Fruit fly (Drosophila melanogaster) whole organism, embryonic: ENCODE measurements around the gene CG8034.

Experiments
- Adf1 ChIP-seq: fragments of 200-800 bp; sonication (Bioruptor generic); IDR thresholded peaks from 2 replicates; pipeline ENCODE4 v1.3.6; 2022; ENCODE audit warnings: missing biosample characterization, missing genetic modification characterization
- CG12104 ChIP-seq: fragments of 200-800 bp; sonication (Bioruptor generic); optimal IDR thresholded peaks from 3 replicates; lab custom pipeline; 2016; ENCODE audit warnings: missing biosample characterization, missing genetic modification characterization
- CG17612 ChIP-seq: fragments of 200-800 bp; sonication (Bioruptor generic); IDR thresholded peaks from 2 replicates; pipeline ENCODE4 v1.3.6; 2022; ENCODE audit warnings: missing biosample characterization, missing genetic modification characterization
- CG3281 ChIP-seq: fragments of 200-800 bp; sonication (Bioruptor generic); optimal IDR thresholded peaks from 3 replicates; lab custom pipeline; 2017; ENCODE audit warnings: missing biosample characterization, mild to moderate bottlenecking, missing genetic modification characterization
- CG42726 ChIP-seq: fragments of 200-800 bp; sonication (Bioruptor generic); IDR thresholded peaks from 2 replicates; pipeline ENCODE4 v1.3.6; 2022; ENCODE audit warnings: missing biosample characterization, missing genetic modification characterization; ENCODE audit not compliant: partially characterized antibody
- CG4360 ChIP-seq: fragments of 200-800 bp; sonication (Bioruptor generic); IDR thresholded peaks from 2 replicates; pipeline ENCODE4 v1.3.6; 2022; ENCODE audit warnings: missing biosample characterization, missing genetic modification characterization
- CG6854 ChIP-seq: fragments of 200-800 bp; sonication (Bioruptor generic); optimal IDR thresholded peaks from 3 replicates; lab custom pipeline; 2017; ENCODE audit warnings: missing biosample characterization, mild to moderate bottlenecking, missing genetic modification characterization
- CG7786 ChIP-seq: fragments of 200-800 bp; sonication (Bioruptor generic); optimal IDR thresholded peaks from 2 replicates; lab custom pipeline; 2016; ENCODE audit warnings: missing biosample characterization, missing genetic modification characterization
- CG8290 ChIP-seq, 3 experiments: fragments of 200-800 bp; sonication (Bioruptor generic); optimal IDR thresholded peaks; 2 replicates each; lab custom pipeline; 2016 to 2019; ENCODE audit warnings: missing biosample characterization in 3 of 3, missing genetic modification characterization in 3 of 3, mild to moderate bottlenecking in 2 of 3, moderate library complexity in 1 of 3
- CG8924 ChIP-seq: fragments of 200-800 bp; optimal IDR thresholded peaks from 3 replicates; lab custom pipeline; 2019; ENCODE audit warnings: missing biosample characterization, mild to moderate bottlenecking, missing genetic modification characterization, moderate library complexity
- Deaf1 ChIP-seq: fragments of 200-800 bp; optimal IDR thresholded peaks from 3 replicates; lab custom pipeline; 2019; ENCODE audit warnings: missing biosample characterization, mild to moderate bottlenecking, missing genetic modification characterization, moderate library complexity
- Dip3 ChIP-seq: fragments of 200-800 bp; sonication (Bioruptor generic); optimal IDR thresholded peaks from 3 replicates; lab custom pipeline; 2016; ENCODE audit warnings: missing biosample characterization, missing genetic modification characterization
- Elba2 ChIP-seq: fragments of 200-800 bp; sonication (Bioruptor generic); optimal IDR thresholded peaks from 3 replicates; lab custom pipeline; 2016; ENCODE audit warnings: missing biosample characterization, missing genetic modification characterization
- Hr78 ChIP-seq, 2 experiments: fragments of 200-800 bp in 1 of 2; fragments of >200 bp in 1 of 2; sonication (Bioruptor generic) in 1 of 2; optimal IDR thresholded peaks; 2 replicates each; lab custom pipeline; 2017 to 2019; ENCODE audit warnings: missing biosample characterization in 2 of 2, missing genetic modification characterization in 2 of 2, mild to moderate bottlenecking in 1 of 2, moderate library complexity in 1 of 2
- Mad ChIP-seq: fragments of 200-800 bp; sonication (Bioruptor generic); optimal IDR thresholded peaks from 2 replicates; lab custom pipeline; 2016; ENCODE audit warnings: missing biosample characterization, missing genetic modification characterization
- Meics ChIP-seq: fragments of 200-800 bp; sonication (Bioruptor generic); optimal IDR thresholded peaks from 2 replicates; lab custom pipeline; 2017; ENCODE audit warnings: missing biosample characterization, mild to moderate bottlenecking, missing genetic modification characterization
- Oaz ChIP-seq: fragments of 200-800 bp; sonication (Bioruptor generic); IDR thresholded peaks from 2 replicates; pipeline ENCODE4 v1.3.6; 2022; ENCODE audit warnings: missing biosample characterization, missing genetic modification characterization
- Pdp1 ChIP-seq, 2 experiments: fragments of 200-800 bp; sonication (Bioruptor generic); optimal IDR thresholded peaks; 3 replicates each; lab custom pipeline; 2016; ENCODE audit warnings: missing biosample characterization in 2 of 2, missing genetic modification characterization in 2 of 2, mild to moderate bottlenecking in 1 of 2, moderate library complexity in 1 of 2
- Trl ChIP-seq, 3 experiments: fragments of >200 bp in 2 of 3; fragments of 200-800 bp in 1 of 3; sonication (Bioruptor generic) in 1 of 3; optimal IDR thresholded peaks; 2 replicates in 1 of 3; 3 replicates in 2 of 3; lab custom pipeline; 2016 to 2017; ENCODE audit warnings: missing biosample characterization in 1 of 3, missing genetic modification characterization in 1 of 3
- chinmo ChIP-seq: fragments of 200-800 bp; sonication (Bioruptor generic); IDR thresholded peaks from 4 replicates; pipeline ENCODE4 v1.3.6; 2022; ENCODE audit warnings: missing biosample characterization, missing genetic modification characterization; ENCODE audit not compliant: partially characterized antibody
- crol ChIP-seq: fragments of 200-800 bp; sonication (Bioruptor generic); IDR thresholded peaks from 2 replicates; pipeline ENCODE4 v1.3.6; 2022; ENCODE audit warnings: missing biosample characterization, missing genetic modification characterization
- disco-r ChIP-seq: fragments of 200-800 bp; sonication (Bioruptor generic); optimal IDR thresholded peaks from 2 replicates; lab custom pipeline; 2016; ENCODE audit warnings: missing biosample characterization, missing genetic modification characterization
- dysf ChIP-seq: fragments of 200-800 bp; sonication (Bioruptor generic); IDR thresholded peaks from 3 replicates; pipeline ENCODE4 v1.3.6; 2022; ENCODE audit warnings: missing biosample characterization, missing genetic modification characterization
- ewg ChIP-seq: fragments of 200-800 bp; sonication (Bioruptor generic); optimal IDR thresholded peaks from 3 replicates; lab custom pipeline; 2017; ENCODE audit warnings: mild to moderate bottlenecking, missing biosample characterization, missing genetic modification reagents, missing genetic modification characterization
- kay ChIP-seq: fragments of 200-800 bp; sonication (Bioruptor generic); optimal IDR thresholded peaks from 2 replicates; lab custom pipeline; 2016; ENCODE audit warnings: missing biosample characterization, missing genetic modification characterization
- kni ChIP-seq: fragments of 200-800 bp; sonication (Bioruptor generic); optimal IDR thresholded peaks from 3 replicates; lab custom pipeline; 2017; ENCODE audit warnings: mild to moderate bottlenecking, missing biosample characterization, missing genetic modification reagents, missing genetic modification characterization
- mld ChIP-seq: fragments of 200-800 bp; sonication (Bioruptor generic); IDR thresholded peaks from 3 replicates; pipeline ENCODE4 v1.3.6; 2022; ENCODE audit warnings: missing biosample characterization, missing genetic modification characterization; ENCODE audit not compliant: partially characterized antibody
- nmo ChIP-seq: fragments of 200-800 bp; sonication (Bioruptor generic); optimal IDR thresholded peaks from 2 replicates; lab custom pipeline; 2018; ENCODE audit warnings: missing biosample characterization, mild to moderate bottlenecking, missing genetic modification characterization, moderate library complexity
- nom ChIP-seq: fragments of 200-800 bp; sonication (Bioruptor generic); optimal IDR thresholded peaks from 2 replicates; lab custom pipeline; 2017; ENCODE audit warnings: missing biosample characterization, missing genetic modification characterization, mild to moderate bottlenecking, moderate library complexity, missing genetic modification reagents
- pan ChIP-seq, 4 experiments: fragments of >200 bp in 3 of 4; fragments of 200-800 bp in 1 of 4; sonication (Bioruptor generic) in 1 of 4; optimal IDR thresholded peaks in 3 of 4; IDR thresholded peaks in 1 of 4; 2 replicates each; pipeline versions ENCODE4 v1.3.6 to Lab custom; 2017 to 2022; ENCODE audit warnings: missing biosample characterization in 2 of 4, missing genetic modification characterization in 2 of 4, mixed read lengths in 1 of 4
- prd ChIP-seq, 3 experiments: fragments of >200 bp in 2 of 3; fragments of 200-800 bp in 1 of 3; sonication (Bioruptor generic) in 1 of 3; optimal IDR thresholded peaks in 2 of 3; IDR thresholded peaks in 1 of 3; 2 replicates in 2 of 3; 3 replicates in 1 of 3; pipeline versions ENCODE4 v1.3.6 to Lab custom; 2017 to 2022; ENCODE audit warnings: missing biosample characterization in 1 of 3, missing genetic modification characterization in 1 of 3
- pros ChIP-seq: fragments of 200-800 bp; sonication (Bioruptor generic); optimal IDR thresholded peaks from 3 replicates; lab custom pipeline; 2019; ENCODE audit warnings: missing biosample characterization, mild to moderate bottlenecking, missing genetic modification characterization, moderate library complexity
- slou ChIP-seq: fragments of 200-800 bp; sonication (Bioruptor generic); optimal IDR thresholded peaks from 3 replicates; lab custom pipeline; 2016; ENCODE audit warnings: missing biosample characterization, missing genetic modification characterization
- z ChIP-seq: fragments of 200-800 bp; sonication (Bioruptor generic); IDR thresholded peaks from 3 replicates; pipeline ENCODE4 v1.3.6; 2022; ENCODE audit warnings: missing biosample characterization, missing genetic modification characterization
- zf30C ChIP-seq: fragments of 200-800 bp; sonication (Bioruptor generic); optimal IDR thresholded peaks from 3 replicates; lab custom pipeline; 2018; ENCODE audit warnings: missing biosample characterization, mild to moderate bottlenecking, missing genetic modification characterization

CG8034 gene

dm6 chrX:19261071-19261470 is 36.9 kb downstream of the CG8034 start, which contains the start of gene rictor (continued):
- TF ChIP-seq kay (GFP tag; lab: Kevin White, UChicago) = no peak
- no peak for TF ChIP-seq mld

dm6 chrX:19260696-19260989 is 37.3 kb downstream of the CG8034 start:
- TF ChIP-seq slou (no peak), CG3281 (GFP tag; lab: Kevin White, UChicago) (no peak), z (GFP tag; lab: Robert Waterston, UW) (no peak), CG42726 (0 out of 2 replicates have a peak, but pooled peaks have one; percentile 11), crol (GFP tag; lab: Robert Waterston, UW) (peak; percentile 71), CG4360 (GFP tag; lab: Robert Waterston, UW) (peak; percentile 85), Pdp1 (GFP tag; optimal IDR thresholded peaks at IDR 0.05; lab: Kevin White, UChicago) (peak in 1 of 2 experiments; percentile 4), nom (GFP tag; lab: Kevin White, UChicago) (peak; percentile 41), Elba2 (GFP tag; lab: Kevin White, UChicago) (peak; percentile 19)

- TF ChIP-seq chinmo (GFP tag; lab: Robert Waterston, UW) = 0 out of 4 replicates have a peak, but pooled peaks have one; percentile 46
- peak; percentile 7 for TF ChIP-seq pros (GFP tag; lab: Kevin White, UChicago)
- no peak for TF ChIP-seq nmo (GFP tag; lab: Kevin White, UChicago)
- TF ChIP-seq kni (GFP tag; lab: Kevin White, UChicago) = peak; percentile 28
- TF ChIP-seq Pdp1 (GFP tag; optimal IDR thresholded peaks at IDR 0.05; lab: Kevin White, UChicago) = peak in 1 of 2 experiments; percentile 64
- peak; percentile 56; the same call in 1 of the 2 replicates for TF ChIP-seq Adf1
- peak; percentile 94 for TF ChIP-seq CG4360 (GFP tag; lab: Robert Waterston, UW)
- no peak for TF ChIP-seq Oaz (GFP tag; lab: Robert Waterston, UW)
- TF ChIP-seq Trl (optimal IDR thresholded peaks at IDR 0.05; lab: Kevin White, UChicago) = peak; percentile 74 to 77
- no peak for TF ChIP-seq Trl (GFP tag; optimal IDR thresholded peaks at IDR 0.05; lab: Kevin White, UChicago)
Observed at dm6 chrX:19259802-19260695, 37.9 kb downstream of the CG8034 start.

- TF ChIP-seq CG17612 (GFP tag; lab: Robert Waterston, UW) (peak; percentile 53; the same call in 1 of the 2 replicates), prd (optimal IDR thresholded peaks at IDR 0.05; lab: Kevin White, UChicago) (no peak), prd (GFP tag; IDR thresholded peaks at IDR 0.05; lab: Robert Waterston, UW) (no peak), CG8290 (GFP tag; optimal IDR thresholded peaks at IDR 0.05; lab: Kevin White, UChicago) (peak; percentile 81), CG8290 (tag; optimal IDR thresholded peaks at IDR 0.05; lab: Kevin White, UChicago) (peak in 1 of 2 experiments; percentile 47)
Observed at dm6 chrX:19250151-19250550, 47.8 kb downstream of the CG8034 start.

- TF ChIP-seq Hr78 (GFP tag; optimal IDR thresholded peaks at IDR 0.05; lab: Kevin White, UChicago) = peak in 1 of 2 experiments; percentile 67
- no peak for TF ChIP-seq CG12104
- TF ChIP-seq CG17612 (GFP tag; lab: Robert Waterston, UW) = peak; percentile 98
- TF ChIP-seq CG8290 (GFP tag; optimal IDR thresholded peaks at IDR 0.05; lab: Kevin White, UChicago) = peak; percentile 70
- peak in 1 of 2 experiments; percentile 84 for TF ChIP-seq CG8290 (tag; optimal IDR thresholded peaks at IDR 0.05; lab: Kevin White, UChicago)
- TF ChIP-seq disco-r = no peak
Observed at dm6 chrX:19249339-19249738, 48.6 kb downstream of the CG8034 start.

dm6 chrX:19248426-19249217 is 49.3 kb downstream of the CG8034 start, which contains the start of gene Hs3st-B:
Gene Hs3st-B (plus strand): TSS chrX:19248639.
- TF ChIP-seq CG6854 (peak; percentile 12), zf30C (GFP tag; lab: Kevin White, UChicago) (peak; percentile 61), CG7786 (GFP tag; lab: Kevin White, UChicago) (no peak), pan (optimal IDR thresholded peaks at IDR 0.05; lab: Kevin White, UChicago) (no peak), pan (GFP tag; optimal IDR thresholded peaks at IDR 0.05 in 1 of 2, IDR thresholded peaks at IDR 0.05 in 1 of 2) (peak in 1 of 2 experiments; percentile 32), Dip3 (no peak), Deaf1 (tag; lab: Kevin White, UChicago) (peak; percentile 48), Mad (no peak), CG8924 (peak; percentile 35), Meics (GFP tag; lab: Kevin White, UChicago) (peak; percentile 50), dysf (GFP tag; lab: Robert Waterston, UW) (0 out of 3 replicates have a peak, but pooled peaks have one; percentile 27), ewg (GFP tag; lab: Kevin White, UChicago) (peak; percentile 59)
